Worm (Caenorhabditis elegans) whole organism, young adult: ENCODE data around the gene T20B12.3.

Source experiments
- cebp-2 ChIP-seq: fragments of 200-800 bp; sonication (Bioruptor generic); IDR thresholded peaks from 2 replicates; pipeline ENCODE4 v1.3.6; 2022; ENCODE audit warnings: missing genetic modification characterization, missing compliant biosample characterization
- lag-1 ChIP-seq: fragments of 200-800 bp; sonication (Bioruptor generic); IDR thresholded peaks from 2 replicates; pipeline ENCODE4 v1.3.6; 2022; ENCODE audit warnings: missing genetic modification reagents, missing genetic modification characterization, missing compliant biosample characterization

ce11 chrIII:7338009-7338408 is 43.9 kb upstream of the T20B12.3 start:
- no peak for TF ChIP-seq lag-1 (GFP tag; lab: Robert Waterston, UW)
- no peak for TF ChIP-seq cebp-2 (GFP tag; lab: Robert Waterston, UW)
